Worm (Caenorhabditis elegans) whole organism, midembryonic: ENCODE results near the gene sulp-8.

ENCODE experiments used
- klf-2 ChIP-seq: fragments of 200-800 bp; sonication (Bioruptor generic); conservative IDR thresholded peaks from 2 replicates; pipeline ENCODE4 v1.3.6; 2022; ENCODE audit warnings: missing genetic modification reagents, missing genetic modification characterization, missing compliant biosample characterization
- tab-1 ChIP-seq: fragments of 200-800 bp; sonication (Bioruptor generic); IDR thresholded peaks from 2 replicates; pipeline ENCODE4 v1.3.6; 2022; ENCODE audit warnings: missing genetic modification characterization, missing compliant biosample characterization
- ztf-23 ChIP-seq: fragments of 200-800 bp; sonication (Bioruptor generic); IDR thresholded peaks from 2 replicates; pipeline ENCODE4 v1.3.6; 2022; ENCODE audit warnings: missing genetic modification reagents, missing genetic modification characterization, missing compliant biosample characterization
- ztf-29 ChIP-seq: fragments of 200-800 bp; sonication (Bioruptor generic); IDR thresholded peaks from 2 replicates; pipeline ENCODE4 v1.3.6; 2022; ENCODE audit warnings: missing genetic modification reagents, missing genetic modification characterization, missing compliant biosample characterization

- no peak for TF ChIP-seq ztf-29 (GFP tag; lab: Robert Waterston, UW)
- TF ChIP-seq klf-2, result no peak
- TF ChIP-seq tab-1 (GFP tag; lab: Robert Waterston, UW), result no peak
- no peak for TF ChIP-seq ztf-23 (GFP tag; lab: Robert Waterston, UW)
These were observed 29.3 kb upstream of the sulp-8 start, which contains the start of gene xbx-6 for ce11 chrV:9702755-9703154.
